Worm (Caenorhabditis elegans) whole organism, dauer: Measurements from ENCODE around the gene srsx-32.

Source experiments
- unc-62 ChIP-seq: sonication (generic microtip); optimal IDR thresholded peaks from 2 replicates; lab custom pipeline; 2017; ENCODE audit warnings: missing biosample characterization, missing genetic modification reagents, missing genetic modification characterization

srsx-32 gene

ce11 chrV:7017059-7017458 lies at the start of gene srsx-32:
TSS of gene srsx-32 (plus strand) at chrV:7017359.
- no peak for TF ChIP-seq unc-62 (GFP tag; lab: Kevin White, UChicago)

- TF ChIP-seq unc-62 (GFP tag; lab: Kevin White, UChicago) = no peak
Observed at ce11 chrV:6969950-6970532, 47.1 kb upstream of the srsx-32 start, which contains the start of gene ptr-15. TSS of gene ptr-15 (minus strand) at chrV:6970000.

ce11 chrV:6971567-6971966 lies 45.6 kb upstream of the srsx-32 start, which contains the start of gene srx-59:
TSS of gene srx-59 (plus strand) at chrV:6971867.
- no peak for TF ChIP-seq unc-62 (GFP tag; lab: Kevin White, UChicago)

- TF ChIP-seq unc-62 (GFP tag; lab: Kevin White, UChicago) = no peak
Observed at ce11 chrV:6976047-6976446, 41.1 kb upstream of the srsx-32 start, which contains the start of gene srx-16. TSS of gene srx-16 (plus strand) at chrV:6976347.

- TF ChIP-seq unc-62 (GFP tag; lab: Kevin White, UChicago) = no peak
Observed at ce11 chrV:6979019-6979418, 38.1 kb upstream of the srsx-32 start, which contains the start of gene sre-12. TSS of gene sre-12 (minus strand) at chrV:6979119.

ce11 chrV:6982813-6983212 lies 34.3 kb upstream of the srsx-32 start, which contains the start of gene nhr-161:
TSS of gene nhr-161 (minus strand) at chrV:6982913.
- TF ChIP-seq unc-62 (GFP tag; lab: Kevin White, UChicago) = no peak

- no peak for TF ChIP-seq unc-62 (GFP tag; lab: Kevin White, UChicago)
Observed at ce11 chrV:6985943-6986342, 31.2 kb upstream of the srsx-32 start, which contains the start of gene nhr-163. TSS of gene nhr-163 (minus strand) at chrV:6986043.

ce11 chrV:6987673-6988072 lies 29.5 kb upstream of the srsx-32 start, which contains the start of gene nhr-139:
TSS of gene nhr-139 (minus strand) at chrV:6987773.
- TF ChIP-seq unc-62 (GFP tag; lab: Kevin White, UChicago) = no peak

- no peak for TF ChIP-seq unc-62 (GFP tag; lab: Kevin White, UChicago)
Observed at ce11 chrV:6989626-6990138, 27.5 kb upstream of the srsx-32 start, which contains the start of gene nhr-140. TSS of gene nhr-140 (minus strand) at chrV:6989676.

- TF ChIP-seq unc-62 (GFP tag; lab: Kevin White, UChicago) = no peak
Observed at ce11 chrV:6991771-6992170, 25.4 kb upstream of the srsx-32 start, which contains the start of gene nhr-162. TSS of gene nhr-162 (minus strand) at chrV:6991871.

- TF ChIP-seq unc-62 (GFP tag; lab: Kevin White, UChicago) = no peak
Observed at ce11 chrV:6993999-6994398, 23.2 kb upstream of the srsx-32 start.

ce11 chrV:6997041-6997552 lies 20.1 kb upstream of the srsx-32 start, which contains the start of gene nhr-107:
TSS of gene nhr-107 (minus strand) at chrV:6997091.
- TF ChIP-seq unc-62 (GFP tag; lab: Kevin White, UChicago) = no peak

ce11 chrV:6998303-6998884 lies 18.8 kb upstream of the srsx-32 start, which contains the start of gene nhr-42:
TSS of gene nhr-42 (plus strand) at chrV:6998819.
- no peak for TF ChIP-seq unc-62 (GFP tag; lab: Kevin White, UChicago)

ce11 chrV:7000734-7001133 lies 16.4 kb upstream of the srsx-32 start:
- no peak for TF ChIP-seq unc-62 (GFP tag; lab: Kevin White, UChicago)

- no peak for TF ChIP-seq unc-62 (GFP tag; lab: Kevin White, UChicago)
Observed at ce11 chrV:7003850-7004249, 13.3 kb upstream of the srsx-32 start, which contains the start of gene srab-4. TSS of gene srab-4 (plus strand) at chrV:7004150.

ce11 chrV:7005964-7006363 lies 11.2 kb upstream of the srsx-32 start, which contains the start of gene spig-10:
TSS of gene spig-10 (plus strand) at chrV:7006264.
- TF ChIP-seq unc-62 (GFP tag; lab: Kevin White, UChicago) = no peak
